Worm (Caenorhabditis elegans) whole organism, L4/young adult: ENCODE data around the gene F01G10.4.

Experiments
- dao-5 ChIP-seq: sonication (generic microtip); optimal IDR thresholded peaks from 2 replicates; lab custom pipeline; 2016; ENCODE audit warnings: missing genotype, missing genetic modification characterization, moderate library complexity, missing compliant biosample characterization
- him-1 ChIP-seq: sonication (generic microtip); optimal IDR thresholded peaks from 2 replicates; lab custom pipeline; 2016; ENCODE audit warnings: missing genotype, missing genetic modification reagents, missing genetic modification characterization, missing compliant biosample characterization

DNA sequence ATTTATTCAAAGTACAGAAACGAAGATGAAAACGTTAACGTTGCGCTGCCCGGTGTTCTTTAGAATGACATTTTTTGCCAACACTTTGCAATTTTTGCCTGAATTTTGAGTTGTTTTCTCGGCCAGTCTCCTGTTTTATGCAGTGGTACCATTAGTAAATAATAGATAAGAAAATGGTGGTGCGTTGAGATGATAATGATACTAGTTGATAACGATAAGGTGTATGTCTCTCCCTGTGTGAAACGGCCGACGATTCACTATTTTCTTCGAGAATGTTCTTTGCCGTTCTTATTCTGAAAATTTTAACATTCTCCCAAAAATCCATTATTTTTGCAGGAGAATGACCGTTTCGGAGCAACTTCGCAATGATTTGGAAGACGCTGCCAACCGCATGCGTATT, 10.9 kb upstream of the F01G10.4 start, which contains the start of gene tkt-1:
- TF ChIP-seq dao-5 (tag; lab: Kevin White, UChicago), result no peak
- TF ChIP-seq him-1 (tag; lab: Kevin White, UChicago), result no peak
